Worm (Caenorhabditis elegans): Measurements from ENCODE around the gene Y116A8C.467.

Y116A8C.467 gene

DNA sequence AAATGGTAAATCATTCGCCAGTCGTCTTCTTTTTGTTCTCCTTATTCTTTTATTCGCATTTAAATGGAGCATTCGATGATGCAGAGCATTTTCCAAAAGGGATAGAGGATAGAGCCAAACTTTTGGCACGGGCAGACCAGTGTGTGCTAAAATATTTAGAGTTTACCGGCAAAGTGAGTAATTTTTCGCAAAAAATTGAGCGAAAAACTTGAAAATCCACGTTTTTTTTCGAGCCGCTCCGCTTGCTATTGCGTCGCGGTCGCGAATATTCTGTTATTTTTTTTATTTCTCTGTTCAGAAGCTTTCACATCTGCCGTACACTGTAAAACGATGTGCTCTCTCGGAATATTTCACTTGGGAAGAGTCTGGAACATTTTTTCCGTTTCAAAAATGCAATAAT is 25.2 kb upstream of the Y116A8C.467 start, which contains the start of gene Y116A8C.43 (continued):
- TF ChIP-seq D2030.7 (GFP tag; IDR thresholded peaks at IDR 0.05) (0 out of 2 replicates have a peak, but pooled peaks have one; percentile 39), mxl-1 (tag; optimal IDR thresholded peaks at IDR 0.05) (peak; percentile 17), madf-8 (GFP tag; conservative IDR thresholded peaks at IDR 0.05) (0 out of 2 replicates have a peak, but pooled peaks have one; percentile 8), F49E8.2 (tag; optimal IDR thresholded peaks at IDR 0.05; ENCODE audit: insufficient read depth) (peak; percentile 65), akir-1 (GFP tag; optimal IDR thresholded peaks at IDR 0.05) (no peak), zfh-2 (GFP tag; conservative IDR thresholded peaks at IDR 0.05) (no peak), F52B5.7 (tag; optimal IDR thresholded peaks at IDR 0.05) (peak; percentile 39), nfya-2 (GFP tag; IDR thresholded peaks at IDR 0.05) (no peak), lin-54 (GFP tag; optimal IDR thresholded peaks at IDR 0.05) (peak; percentile 7), F57C9.4 (tag; optimal IDR thresholded peaks at IDR 0.05) (peak; percentile 38), F23B12.7 (tag; optimal IDR thresholded peaks at IDR 0.05; ENCODE audit: insufficient read depth) (no peak), ztf-18 (tag; optimal IDR thresholded peaks at IDR 0.05) (peak; percentile 26), fkh-3 (tag; optimal IDR thresholded peaks at IDR 0.05) (no peak), zim-3 (tag; optimal IDR thresholded peaks at IDR 0.05) (peak; percentile 57), cebp-1 (GFP tag; IDR thresholded peaks at IDR 0.05) (no peak), cebp-1 (tag; optimal IDR thresholded peaks at IDR 0.05) (peak; percentile 12), tbp1 (GFP tag; optimal IDR thresholded peaks at IDR 0.05) (peak; percentile 44), ztf-25 (GFP tag; IDR thresholded peaks at IDR 0.05) (0 out of 2 replicates have a peak, but pooled peaks have one; percentile 10), Y95B8A.8 (GFP tag; IDR thresholded peaks at IDR 0.05) (0 out of 2 replicates have a peak, but pooled peaks have one; percentile 15), mel-28 (tag; optimal IDR thresholded peaks at IDR 0.05; ENCODE audit: borderline replicate concordance) (no peak), snpc-3.4 (tag; optimal IDR thresholded peaks at IDR 0.05) (no peak), die-1 (tag; optimal IDR thresholded peaks at IDR 0.05) (peak; percentile 34), snpc-1.3 (tag; optimal IDR thresholded peaks at IDR 0.05; ENCODE audit: insufficient read depth) (no peak), tbx-9 (tag; optimal IDR thresholded peaks at IDR 0.05; ENCODE audit: borderline replicate concordance) (no peak), nhr-27 (tag; optimal IDR thresholded peaks at IDR 0.05) (peak; percentile 8), athp-1 (tag; optimal IDR thresholded peaks at IDR 0.05) (peak; percentile 63), ekl-4 (GFP tag; IDR thresholded peaks at IDR 0.05) (peak; percentile 65; the same call in 1 of the 2 replicates), madf-6 (GFP tag; IDR thresholded peaks at IDR 0.05) (peak; percentile 39; the same call in 1 of the 2 replicates), F10E7.11 (tag; optimal IDR thresholded peaks at IDR 0.05) (peak; percentile 5)

DNA sequence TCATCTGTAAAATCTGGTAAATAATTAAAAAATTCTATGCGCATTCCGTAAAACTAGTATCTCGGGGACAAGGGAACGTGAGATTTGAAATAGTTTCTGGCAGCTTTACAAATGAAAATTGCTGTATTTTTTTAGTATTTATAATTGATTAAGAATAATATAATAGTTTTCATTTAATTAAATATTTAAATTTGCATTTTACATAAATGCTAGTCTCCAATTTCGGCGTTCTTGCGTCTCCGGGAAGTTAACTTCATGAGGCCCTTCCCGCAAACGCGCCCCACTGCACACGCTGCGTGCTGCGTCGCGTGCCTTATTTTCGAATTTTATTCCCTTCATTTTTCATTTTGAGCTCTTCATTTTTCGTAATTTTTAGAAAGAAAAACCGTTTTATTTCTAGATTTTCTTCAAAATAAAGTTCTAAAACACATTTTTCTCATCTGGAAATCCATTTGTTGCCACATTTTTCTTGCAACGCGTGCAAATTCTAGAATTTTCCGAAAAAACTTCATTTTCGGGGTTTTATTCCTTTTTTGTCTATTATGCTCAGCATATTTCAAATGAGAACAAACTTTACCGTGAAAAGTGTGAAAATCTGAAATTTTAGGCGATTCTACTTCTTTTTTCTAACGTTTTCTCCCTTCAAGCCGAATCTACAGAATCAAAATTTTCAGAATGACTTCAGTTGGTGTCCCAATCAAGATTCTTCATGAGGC is 23.9 kb upstream of the Y116A8C.467 start, which contains the start of the genes snx-13 and snr-1:
snx-13 (minus strand) TSS at position 55 of the 716 bp plus-strand sequence.
snr-1 (plus strand) TSS at position 666 of the 716 bp plus-strand sequence.
- TF ChIP-seq aptf-2 (GFP tag; conservative IDR thresholded peaks at IDR 0.05) = peak; percentile 80
- TF ChIP-seq unc-130 (GFP tag; optimal IDR thresholded peaks at IDR 0.05) = peak; percentile 85
- TF ChIP-seq Y95B8A.8 (GFP tag; IDR thresholded peaks at IDR 0.05) = peak; percentile 63; the same call in 1 of the 2 replicates
- TF ChIP-seq T07F8.4 (tag; optimal IDR thresholded peaks at IDR 0.05) = peak; percentile 24
- peak; percentile 99 for TF ChIP-seq ceh-100 (GFP tag; IDR thresholded peaks at IDR 0.05)
- TF ChIP-seq lsl-1 (GFP tag; optimal IDR thresholded peaks at IDR 0.05) = peak; percentile 49
- peak; percentile 91 for TF ChIP-seq dox-1 (GFP tag; IDR thresholded peaks at IDR 0.05)
- peak; percentile 91; the same call in 1 of the 2 replicates for TF ChIP-seq ztf-28 (GFP tag; IDR thresholded peaks at IDR 0.05)
- no peak for TF ChIP-seq F55B11.4 (tag; optimal IDR thresholded peaks at IDR 0.05; ENCODE audit: borderline replicate concordance, insufficient read depth)
- TF ChIP-seq B0019.2 (GFP tag; conservative IDR thresholded peaks at IDR 0.05) = 0 out of 2 replicates have a peak, but pooled peaks have one; percentile 12
- TF ChIP-seq F39B2.1 (GFP tag; IDR thresholded peaks at IDR 0.05) = no peak
- peak; percentile 99 for TF ChIP-seq madf-3 (GFP tag; IDR thresholded peaks at IDR 0.05)
- TF ChIP-seq tbp1 (GFP tag; optimal IDR thresholded peaks at IDR 0.05) = peak; percentile 71
- TF ChIP-seq athp-1 (tag; optimal IDR thresholded peaks at IDR 0.05) = peak; percentile 82
- peak; percentile 4 for TF ChIP-seq snpc-1.1 (tag; optimal IDR thresholded peaks at IDR 0.05; ENCODE audit: insufficient read depth)
- peak; percentile 57 for TF ChIP-seq snpc-3.4 (tag; optimal IDR thresholded peaks at IDR 0.05)
- TF ChIP-seq lin-40 (tag; optimal IDR thresholded peaks at IDR 0.05) = peak; percentile 71
- no peak for TF ChIP-seq Y56A3A.18 (GFP tag; IDR thresholded peaks at IDR 0.05)
- peak; percentile 15 for TF ChIP-seq F22D6.2 (tag; optimal IDR thresholded peaks at IDR 0.05)
- peak in 1 of 2 experiments; percentile 59 for TF ChIP-seq let-607 (tag; optimal IDR thresholded peaks at IDR 0.05)
- peak; percentile 83 for TF ChIP-seq lin-54 (GFP tag; optimal IDR thresholded peaks at IDR 0.05)
